Worm (Caenorhabditis elegans): ENCODE data around the gene nhr-67.

Gene nhr-67

DNA sequence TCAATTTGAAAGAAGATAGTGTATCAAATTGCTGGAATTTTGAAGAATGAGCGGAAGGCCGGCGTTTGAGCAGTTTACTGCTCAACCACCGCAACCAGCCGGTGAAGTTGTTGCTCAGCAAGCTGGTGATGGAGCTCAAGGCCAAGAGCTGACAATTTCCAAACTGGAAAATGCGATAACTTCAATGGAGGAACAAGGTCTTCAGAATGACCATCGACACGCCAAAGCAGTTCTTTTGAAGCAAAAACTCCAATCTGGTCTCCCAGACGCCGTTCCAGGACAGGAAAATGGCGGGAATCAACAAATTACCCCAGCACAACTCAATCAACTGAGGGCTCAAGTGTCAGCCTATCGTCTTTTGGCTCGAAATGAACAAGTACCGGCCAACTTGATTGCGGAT lies 43.5 kb upstream of the nhr-67 start:
- TF ChIP-seq set-16 (GFP tag; IDR thresholded peaks at IDR 0.05), result 0 out of 2 replicates have a peak, but pooled peaks have one; percentile 6
- TF ChIP-seq unc-62 (GFP tag; optimal IDR thresholded peaks at IDR 0.05 in 1 of 2), result peak in 1 of 2 experiments; percentile 92
- TF ChIP-seq unc-62 (tag; optimal IDR thresholded peaks at IDR 0.05), result no peak
- TF ChIP-seq lir-3 (tag; optimal IDR thresholded peaks at IDR 0.05), result no peak

DNA sequence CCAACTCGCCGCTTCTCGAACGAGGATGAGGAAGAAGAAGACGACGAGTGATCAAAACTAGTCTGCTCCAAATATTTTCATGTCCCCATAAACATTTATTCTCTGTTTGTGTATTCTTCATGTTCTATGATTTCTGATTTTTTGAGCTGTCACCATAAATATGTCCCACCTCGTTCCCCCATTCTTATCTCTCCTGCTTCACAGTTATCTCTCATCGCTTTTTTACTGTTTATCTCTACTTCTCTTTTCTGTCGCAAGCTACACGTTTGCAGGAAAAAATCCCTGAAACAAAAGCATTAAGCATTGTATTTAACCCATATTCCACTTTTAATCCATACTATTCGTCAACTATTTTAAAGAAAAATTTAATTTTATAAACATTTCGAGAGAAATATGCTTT lies 38.8 kb upstream of the nhr-67 start:
- peak; percentile 32 for TF ChIP-seq nhr-77 (tag; optimal IDR thresholded peaks at IDR 0.05)
- no peak for TF ChIP-seq sdz-12 (GFP tag; optimal IDR thresholded peaks at IDR 0.05)
- TF ChIP-seq ceh-62 (tag; optimal IDR thresholded peaks at IDR 0.05), result no peak
- TF ChIP-seq F44E2.7 (GFP tag; IDR thresholded peaks at IDR 0.05), result no peak
- TF ChIP-seq nhr-28 (tag; optimal IDR thresholded peaks at IDR 0.05), result peak; percentile 20
- peak; percentile 47 for TF ChIP-seq mep-1 (tag; optimal IDR thresholded peaks at IDR 0.05)
- no peak for TF ChIP-seq gei-8 (GFP tag; optimal IDR thresholded peaks at IDR 0.05)
- no peak for TF ChIP-seq Y5F2A.4 (GFP tag; optimal IDR thresholded peaks at IDR 0.05)
- peak; percentile 69 for TF ChIP-seq dve-1 (tag; optimal IDR thresholded peaks at IDR 0.05; ENCODE audit: insufficient read depth)
- peak in 1 of 2 experiments; percentile 12 for TF ChIP-seq lsy-2 (tag; optimal IDR thresholded peaks at IDR 0.05)
- TF ChIP-seq daf-8 (GFP tag; IDR thresholded peaks at IDR 0.05), result no peak
- no peak for TF ChIP-seq ZK546.5 (tag; optimal IDR thresholded peaks at IDR 0.05)
- TF ChIP-seq snpc-4 (tag; optimal IDR thresholded peaks at IDR 0.05), result no peak
- TF ChIP-seq nhr-237 (tag; optimal IDR thresholded peaks at IDR 0.05), result no peak
- TF ChIP-seq unc-39 (tag; optimal IDR thresholded peaks at IDR 0.05), result no peak
- TF ChIP-seq zfp-3 (GFP tag; conservative IDR thresholded peaks at IDR 0.05), result no peak
- no peak for TF ChIP-seq daf-16 (GFP tag; optimal IDR thresholded peaks at IDR 0.05)
- peak; percentile 83 for TF ChIP-seq daf-16 (tag; optimal IDR thresholded peaks at IDR 0.05)
- no peak for TF ChIP-seq mdl-1 (tag; optimal IDR thresholded peaks at IDR 0.05)
- no peak for TF ChIP-seq nhr-10 (tag; optimal IDR thresholded peaks at IDR 0.05)
- no peak for TF ChIP-seq Y75B8A.6 (GFP tag; IDR thresholded peaks at IDR 0.05)
- no peak for TF ChIP-seq ceh-32 (tag; optimal IDR thresholded peaks at IDR 0.05; ENCODE audit: poor library complexity)
- TF ChIP-seq Y48G9A.11 (GFP tag; IDR thresholded peaks at IDR 0.05), result no peak
- no peak for TF ChIP-seq lin-29 (GFP tag; IDR thresholded peaks at IDR 0.05)
- no peak for TF ChIP-seq spr-3 (GFP tag; optimal IDR thresholded peaks at IDR 0.05)

DNA sequence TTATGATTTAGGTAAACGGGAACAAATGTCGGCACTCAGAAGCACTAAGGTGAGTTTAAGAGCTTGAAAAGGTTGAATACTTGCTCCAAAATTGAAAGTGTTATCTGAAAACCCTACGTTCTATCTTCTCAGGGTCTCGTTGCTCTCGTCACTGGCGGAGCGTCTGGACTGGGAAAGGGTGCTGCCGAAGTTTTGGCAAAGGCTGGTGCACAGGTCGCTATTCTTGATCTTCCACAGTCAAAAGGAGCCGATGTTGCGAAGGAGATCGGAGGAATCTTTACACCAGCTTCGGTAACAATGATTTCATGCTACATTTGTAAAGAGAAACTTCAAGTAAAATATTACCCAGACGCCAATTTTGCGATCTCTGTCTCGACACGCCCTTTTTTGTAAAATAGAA lies 38.3 kb upstream of the nhr-67 start, which contains the start of gene ard-1:
TSS of gene ard-1 (plus strand) at position 12 of the 400 bp plus-strand sequence.
- TF ChIP-seq dve-1 (tag; optimal IDR thresholded peaks at IDR 0.05; ENCODE audit: insufficient read depth) (no peak), pqm-1 (tag; optimal IDR thresholded peaks at IDR 0.05) (no peak), daf-12 (tag; optimal IDR thresholded peaks at IDR 0.05) (no peak), mep-1 (tag; optimal IDR thresholded peaks at IDR 0.05) (no peak), ctbp-1 (GFP tag; IDR thresholded peaks at IDR 0.05) (peak; percentile 10; the same call in 1 of the 2 replicates), ces-1 (GFP tag; optimal IDR thresholded peaks at IDR 0.05) (no peak), zfp-3 (GFP tag; conservative IDR thresholded peaks at IDR 0.05) (no peak)

DNA sequence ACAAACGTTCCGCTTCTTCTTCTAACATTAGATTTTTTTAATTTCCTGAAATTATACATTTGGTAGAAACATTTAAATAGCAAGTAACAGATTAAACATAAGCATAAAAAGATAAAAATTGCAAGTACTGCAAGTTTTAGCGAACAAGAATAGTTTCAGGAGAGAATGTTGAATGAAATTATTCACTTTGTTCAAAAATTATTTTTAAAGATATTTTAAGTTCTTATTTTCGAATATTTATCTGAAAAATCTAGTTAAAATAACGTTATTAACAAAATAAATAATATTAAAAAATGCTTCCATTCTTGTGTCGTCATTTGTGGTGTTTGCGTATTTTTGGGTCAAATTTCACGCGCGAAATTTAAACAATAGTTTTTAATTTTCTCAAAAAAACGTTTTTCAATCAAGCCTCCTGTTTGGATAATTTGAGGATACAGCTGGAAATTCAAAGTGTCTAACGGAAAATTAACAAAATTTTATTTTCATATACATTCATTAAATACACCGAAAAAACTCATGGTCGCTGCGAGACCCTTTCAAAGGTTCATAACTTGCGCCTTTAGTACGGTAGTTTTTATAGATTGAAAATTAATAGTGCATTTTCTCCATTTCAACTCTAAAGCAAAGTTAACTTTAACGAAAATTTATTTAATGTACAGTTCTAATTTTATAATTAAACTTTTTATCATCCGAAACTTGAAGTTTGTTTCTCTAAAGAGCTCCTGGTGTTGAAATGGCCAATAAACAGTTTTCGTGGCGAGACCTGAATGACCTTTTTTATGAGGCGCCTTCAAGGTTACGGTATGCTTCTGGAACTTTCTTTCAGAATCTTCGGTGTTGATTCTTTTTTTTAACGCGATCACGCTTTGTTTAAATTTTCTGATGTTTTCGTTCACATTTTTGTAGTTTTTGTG lies 27.0 kb upstream of the nhr-67 start, which contains the start of gene skih-2:
TSS of gene skih-2 (minus strand) at position 51 of the 914 bp plus-strand sequence.
- peak; percentile 7 for TF ChIP-seq nhr-77 (tag; optimal IDR thresholded peaks at IDR 0.05)
- peak; percentile 36 for TF ChIP-seq egl-27 (tag; optimal IDR thresholded peaks at IDR 0.05)
- TF ChIP-seq daf-16 (GFP tag; optimal IDR thresholded peaks at IDR 0.05), result no peak
- TF ChIP-seq daf-16 (tag; optimal IDR thresholded peaks at IDR 0.05), result peak; percentile 34
- TF ChIP-seq unc-130 (GFP tag; optimal IDR thresholded peaks at IDR 0.05), result peak; percentile 32
- TF ChIP-seq nhr-6 (tag; optimal IDR thresholded peaks at IDR 0.05), result peak; percentile 15
- peak; percentile 29 for TF ChIP-seq hlh-30 (tag; optimal IDR thresholded peaks at IDR 0.05; ENCODE audit: insufficient read depth)
- TF ChIP-seq dpl-1 (GFP tag; optimal IDR thresholded peaks at IDR 0.05), result peak; percentile 93
- peak in 1 of 2 experiments; percentile 78 for TF ChIP-seq lsy-2 (tag; optimal IDR thresholded peaks at IDR 0.05)
- TF ChIP-seq hlh-11 (tag; optimal IDR thresholded peaks at IDR 0.05), result no peak
- peak; percentile 40 for TF ChIP-seq lin-38 (GFP tag; IDR thresholded peaks at IDR 0.05)
- no peak for TF ChIP-seq R02D3.7 (tag; optimal IDR thresholded peaks at IDR 0.05)
- TF ChIP-seq T20F7.1 (GFP tag; optimal IDR thresholded peaks at IDR 0.05), result peak; percentile 40
- TF ChIP-seq fkh-10 (GFP tag; optimal IDR thresholded peaks at IDR 0.05), result peak; percentile 8
- TF ChIP-seq ztf-11 (tag; optimal IDR thresholded peaks at IDR 0.05), result no peak
- peak in 1 of 2 experiments; percentile 9 for TF ChIP-seq ZK546.5 (tag; optimal IDR thresholded peaks at IDR 0.05)
- TF ChIP-seq ceh-28 (tag; optimal IDR thresholded peaks at IDR 0.05), result no peak
- no peak for TF ChIP-seq zfp-2 (tag; optimal IDR thresholded peaks at IDR 0.05)
